Worm (Caenorhabditis elegans) whole organism, L2 larva: Measurements from ENCODE around the gene islo-1.

Source experiments
- C34F6.9 ChIP-seq: fragments of 150-350 bp; optimal IDR thresholded peaks from 2 replicates; lab custom pipeline; 2014; ENCODE audit warnings: missing biosample characterization, missing genetic modification characterization
- F13H6.1 ChIP-seq: sonication (generic microtip); optimal IDR thresholded peaks from 2 replicates; lab custom pipeline; 2016; ENCODE audit warnings: missing genetic modification characterization, missing compliant biosample characterization
- R02D3.7 ChIP-seq: fragments of 150-350 bp; optimal IDR thresholded peaks from 2 replicates; lab custom pipeline; 2014; ENCODE audit warnings: missing biosample characterization, missing genetic modification characterization
- ZK546.5 ChIP-seq: sonication (generic microtip); optimal IDR thresholded peaks from 2 replicates; lab custom pipeline; 2017; ENCODE audit warnings: missing biosample characterization, missing genetic modification characterization
- blmp-1 ChIP-seq: sonication (generic microtip); optimal IDR thresholded peaks from 2 replicates; lab custom pipeline; 2017; ENCODE audit warnings: missing genetic modification characterization, mild to moderate bottlenecking, missing compliant biosample characterization, antibody characterized with exemption, moderate library complexity; ENCODE audit not compliant: insufficient read depth
- ceh-16 ChIP-seq: fragments of 150-350 bp; optimal IDR thresholded peaks from 2 replicates; lab custom pipeline; 2014; ENCODE audit warnings: missing biosample characterization, missing genetic modification characterization
- crh-2 ChIP-seq: sonication (generic microtip); optimal IDR thresholded peaks from 2 replicates; lab custom pipeline; 2017; ENCODE audit warnings: missing biosample characterization, missing genetic modification characterization
- dmd-4 ChIP-seq: sonication (generic microtip); optimal IDR thresholded peaks from 2 replicates; lab custom pipeline; 2017; ENCODE audit warnings: missing biosample characterization, missing genetic modification characterization
- egl-27 ChIP-seq: sonication (generic microtip); optimal IDR thresholded peaks from 3 replicates; lab custom pipeline; 2017; ENCODE audit warnings: missing biosample characterization, missing genetic modification reagents, missing genetic modification characterization
- fos-1 ChIP-seq: fragments of 150-350 bp; optimal IDR thresholded peaks from 2 replicates; lab custom pipeline; 2014; ENCODE audit warnings: missing biosample characterization, missing genetic modification characterization
- gmeb-1 ChIP-seq: fragments of 150-350 bp; optimal IDR thresholded peaks from 2 replicates; lab custom pipeline; 2014; ENCODE audit warnings: missing biosample characterization, missing genetic modification characterization
- lin-11 ChIP-seq: fragments of 150-350 bp; sonication (generic microtip); optimal IDR thresholded peaks from 2 replicates; lab custom pipeline; 2014; ENCODE audit warnings: missing biosample characterization, missing genetic modification characterization, inconsistent platforms, mixed read lengths
- lin-13 ChIP-seq: fragments of 150-350 bp; optimal IDR thresholded peaks from 2 replicates; lab custom pipeline; 2014; ENCODE audit warnings: missing biosample characterization, missing genetic modification reagents, missing genetic modification characterization
- lsy-2 ChIP-seq, 2 experiments: fragments of 150-350 bp in 1 of 2; sonication (generic microtip) in 1 of 2; optimal IDR thresholded peaks; 2 replicates each; lab custom pipeline; 2014 to 2017; ENCODE audit warnings: missing biosample characterization in 2 of 2, missing genetic modification characterization in 2 of 2
- mbf-1 ChIP-seq: sonication (generic microtip); optimal IDR thresholded peaks from 2 replicates; lab custom pipeline; 2017; ENCODE audit warnings: missing biosample characterization, missing genetic modification characterization
- mdl-1 ChIP-seq, 2 experiments: fragments of 150-350 bp in 1 of 2; sonication (generic microtip) in 1 of 2; optimal IDR thresholded peaks; 2 replicates each; lab custom pipeline; 2017; ENCODE audit warnings: missing biosample characterization in 2 of 2, missing genetic modification characterization in 2 of 2
- nhr-10 ChIP-seq: sonication (generic microtip); optimal IDR thresholded peaks from 2 replicates; lab custom pipeline; 2017; ENCODE audit warnings: missing biosample characterization, missing genetic modification characterization
- nhr-12 ChIP-seq: fragments of 150-350 bp; optimal IDR thresholded peaks from 2 replicates; lab custom pipeline; 2014; ENCODE audit warnings: missing biosample characterization, missing genetic modification characterization
- nhr-129 ChIP-seq: fragments of 150-350 bp; optimal IDR thresholded peaks from 2 replicates; lab custom pipeline; 2014; ENCODE audit warnings: missing biosample characterization, missing genetic modification characterization
- nhr-21 ChIP-seq: fragments of 150-350 bp; optimal IDR thresholded peaks from 2 replicates; lab custom pipeline; 2014; ENCODE audit warnings: missing biosample characterization, missing genetic modification characterization
- nhr-237 ChIP-seq: fragments of 150-350 bp; optimal IDR thresholded peaks from 2 replicates; lab custom pipeline; 2014; ENCODE audit warnings: missing biosample characterization, missing genetic modification characterization
- nhr-25 ChIP-seq: fragments of 150-350 bp; sonication (generic microtip); optimal IDR thresholded peaks from 3 replicates; lab custom pipeline; 2014; ENCODE audit warnings: missing biosample characterization, missing genetic modification characterization
- nhr-77 ChIP-seq: fragments of 150-350 bp; optimal IDR thresholded peaks from 2 replicates; lab custom pipeline; 2014; ENCODE audit warnings: missing biosample characterization, missing genetic modification characterization
- sma-9 ChIP-seq, 2 experiments: fragments of 150-350 bp in 1 of 2; sonication (generic microtip) in 1 of 2; optimal IDR thresholded peaks; 2 replicates each; lab custom pipeline; 2014 to 2016; ENCODE audit warnings: missing genetic modification characterization in 2 of 2, mild to moderate bottlenecking in 1 of 2, missing biosample characterization in 1 of 2, missing compliant biosample characterization in 1 of 2, missing genetic modification reagents in 1 of 2, moderate library complexity in 1 of 2
- snpc-4 ChIP-seq: fragments of 150-350 bp; optimal IDR thresholded peaks from 2 replicates; lab custom pipeline; 2014; ENCODE audit warnings: missing biosample characterization, missing genetic modification characterization
- unc-39 ChIP-seq: fragments of 150-350 bp; optimal IDR thresholded peaks from 2 replicates; lab custom pipeline; 2014; ENCODE audit warnings: missing biosample characterization, missing genetic modification characterization
- unc-55 ChIP-seq: fragments of 150-350 bp; sonication (generic microtip); optimal IDR thresholded peaks from 3 replicates; lab custom pipeline; 2014; ENCODE audit warnings: missing biosample characterization, missing genetic modification reagents, missing genetic modification characterization
- ztf-11 ChIP-seq: sonication (generic microtip); optimal IDR thresholded peaks from 2 replicates; lab custom pipeline; 2017; ENCODE audit warnings: missing biosample characterization, missing genetic modification characterization
- ztf-4 ChIP-seq: fragments of 150-350 bp; optimal IDR thresholded peaks from 2 replicates; lab custom pipeline; 2014; ENCODE audit warnings: missing biosample characterization, missing genetic modification characterization

Gene islo-1

ce11 chrIV:8138984-8139383 lies 2.8 kb downstream of the islo-1 start, which contains the start of gene pmk-3:
Gene pmk-3, plus strand, starts transcription at chrIV:8139219.
- no peak for TF ChIP-seq nhr-237 (tag; lab: Kevin White, UChicago)
- peak; percentile 96 for TF ChIP-seq fos-1 (tag; lab: Kevin White, UChicago)
- TF ChIP-seq, all 48 proteins: peak for 1

ce11 chrIV:8142735-8143550 lies 6.8 kb downstream of the islo-1 start, which contains the start of gene pmk-2:
Gene pmk-2, plus strand, starts transcription at chrIV:8143500.
- TF ChIP-seq ceh-16 (tag; lab: Kevin White, UChicago) = no peak
- TF ChIP-seq nhr-25 (tag; lab: Kevin White, UChicago) = no peak
- no peak for TF ChIP-seq ZK546.5 (tag; lab: Kevin White, UChicago)
- peak in 1 of 2 experiments; percentile 54 for TF ChIP-seq lsy-2 (tag; optimal IDR thresholded peaks at IDR 0.05; lab: Kevin White, UChicago)
- TF ChIP-seq crh-2 = peak; percentile 52
- no peak for TF ChIP-seq R02D3.7 (tag; lab: Kevin White, UChicago)
- TF ChIP-seq lin-13 (GFP tag; lab: Kevin White, UChicago) = peak; percentile 24
- peak; percentile 4 for TF ChIP-seq snpc-4
- peak; percentile 46 for TF ChIP-seq unc-55 (GFP tag; lab: Kevin White, UChicago)
- TF ChIP-seq fos-1 (tag; lab: Kevin White, UChicago) = peak; percentile 54
- TF ChIP-seq C34F6.9 (tag; lab: Kevin White, UChicago) = peak; percentile 67
- TF ChIP-seq unc-39 (tag; lab: Kevin White, UChicago) = no peak
- peak; percentile 47 for TF ChIP-seq dmd-4 (tag; lab: Kevin White, UChicago)

- TF ChIP-seq lin-13 (GFP tag; lab: Kevin White, UChicago) (no peak), egl-27 (no peak), unc-55 (GFP tag; lab: Kevin White, UChicago) (peak; percentile 66)
Observed at ce11 chrIV:8144341-8144740, 8.2 kb downstream of the islo-1 start.

- no peak for TF ChIP-seq nhr-12
- peak; percentile 44 for TF ChIP-seq C34F6.9 (tag; lab: Kevin White, UChicago)
- no peak for TF ChIP-seq lin-11 (tag; lab: Kevin White, UChicago)
- peak; percentile 28 for TF ChIP-seq F13H6.1 (tag; lab: Kevin White, UChicago)
- TF ChIP-seq nhr-129 (tag; lab: Kevin White, UChicago) = peak; percentile 42
- TF ChIP-seq ztf-4 = no peak
- TF ChIP-seq nhr-21 (tag; lab: Kevin White, UChicago) = peak; percentile 31
- peak; percentile 29 for TF ChIP-seq gmeb-1 (tag; lab: Kevin White, UChicago)
- peak; percentile 19 for TF ChIP-seq fos-1 (tag; lab: Kevin White, UChicago)
- TF ChIP-seq mbf-1 (tag; lab: Kevin White, UChicago) = no peak
- TF ChIP-seq mdl-1 (tag; optimal IDR thresholded peaks at IDR 0.05; lab: Kevin White, UChicago) = peak; percentile 60 to 69
- peak; percentile 53 for TF ChIP-seq crh-2
- TF ChIP-seq lsy-2 (tag; optimal IDR thresholded peaks at IDR 0.05; lab: Kevin White, UChicago) = peak in 1 of 2 experiments; percentile 11
- peak; percentile 86 for TF ChIP-seq nhr-25 (tag; lab: Kevin White, UChicago)
- peak; percentile 47 for TF ChIP-seq sma-9 (GFP tag; optimal IDR thresholded peaks at IDR 0.05; lab: Kevin White, UChicago)
- no peak for TF ChIP-seq sma-9 (tag; optimal IDR thresholded peaks at IDR 0.05; lab: Kevin White, UChicago)
Observed at ce11 chrIV:8146283-8146682, 10.1 kb downstream of the islo-1 start.

- no peak for TF ChIP-seq nhr-12
- TF ChIP-seq mbf-1 (tag; lab: Kevin White, UChicago) = no peak
- no peak for TF ChIP-seq ztf-4
- TF ChIP-seq unc-55 (GFP tag; lab: Kevin White, UChicago) = no peak
- TF ChIP-seq fos-1 (tag; lab: Kevin White, UChicago) = no peak
- TF ChIP-seq nhr-129 (tag; lab: Kevin White, UChicago) = no peak
- TF ChIP-seq nhr-10 (tag; lab: Kevin White, UChicago) = no peak
- TF ChIP-seq nhr-77 (tag; lab: Kevin White, UChicago) = no peak
- no peak for TF ChIP-seq lin-13 (GFP tag; lab: Kevin White, UChicago)
- no peak for TF ChIP-seq ztf-11 (tag; lab: Kevin White, UChicago)
- no peak for TF ChIP-seq C34F6.9 (tag; lab: Kevin White, UChicago)
- no peak for TF ChIP-seq blmp-1 (tag; lab: Kevin White, UChicago)
Observed at ce11 chrIV:8148494-8148893, 12.3 kb downstream of the islo-1 start, which contains the start of gene pmk-1. Gene pmk-1, plus strand, starts transcription at chrIV:8148794.
